Worm (Caenorhabditis elegans): ENCODE results near the gene Y9C2UA.1.
A peak's percentile ranks its signal among the peaks of the same experiment; 100 is the strongest.

The Y9C2UA.1 gene

DNA sequence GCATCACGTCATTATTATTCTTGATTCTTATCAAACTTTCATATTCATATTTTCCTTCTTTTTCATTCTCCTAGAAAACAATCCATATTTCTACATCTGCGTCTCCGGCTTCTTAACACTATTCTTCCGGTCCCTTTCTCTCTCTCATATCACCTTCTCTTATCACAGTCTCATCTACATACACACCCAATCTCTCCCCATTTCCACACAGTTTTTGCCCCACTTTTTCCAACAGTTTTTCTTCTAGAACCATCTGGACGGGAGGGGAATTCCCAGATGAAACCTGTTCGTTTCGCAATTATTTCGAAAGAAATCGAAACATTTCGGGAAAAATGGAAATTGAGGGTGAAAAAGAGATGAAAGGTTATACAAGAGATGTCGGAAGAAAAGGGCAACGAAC is 11.3 kb upstream of the Y9C2UA.1 start (continued):
- TF ChIP-seq mxl-2 (GFP tag; conservative IDR thresholded peaks at IDR 0.05), result no peak
- no peak for TF ChIP-seq ceh-32 (tag; optimal IDR thresholded peaks at IDR 0.05; ENCODE audit: poor library complexity)
- TF ChIP-seq ZK546.5 (tag; optimal IDR thresholded peaks at IDR 0.05), result no peak
- TF ChIP-seq F44E2.7 (GFP tag; IDR thresholded peaks at IDR 0.05), result no peak
- TF ChIP-seq Y75B8A.6 (GFP tag; IDR thresholded peaks at IDR 0.05), result 0 out of 2 replicates have a peak, but pooled peaks have one; percentile 13
- no peak for TF ChIP-seq dmd-8 (GFP tag; IDR thresholded peaks at IDR 0.05)
- no peak for TF ChIP-seq madf-9 (GFP tag; conservative IDR thresholded peaks at IDR 0.05)
- no peak for TF ChIP-seq daf-19 (GFP tag; conservative IDR thresholded peaks at IDR 0.05)
- no peak for TF ChIP-seq aly-2 (tag; optimal IDR thresholded peaks at IDR 0.05)
- TF ChIP-seq fkh-10 (GFP tag; optimal IDR thresholded peaks at IDR 0.05), result no peak
- TF ChIP-seq egl-43 (GFP tag; IDR thresholded peaks at IDR 0.05), result no peak
- peak; percentile 27 for TF ChIP-seq rbr-2 (tag; optimal IDR thresholded peaks at IDR 0.05)
- TF ChIP-seq aha-1 (tag), result no peak
- TF ChIP-seq sdz-12 (GFP tag; optimal IDR thresholded peaks at IDR 0.05), result no peak
- no peak for TF ChIP-seq spr-3 (GFP tag; optimal IDR thresholded peaks at IDR 0.05)
- peak; percentile 26; the same call in 1 of the 2 replicates for TF ChIP-seq lin-38 (GFP tag; IDR thresholded peaks at IDR 0.05)
- peak; percentile 40 for TF ChIP-seq mep-1 (tag; optimal IDR thresholded peaks at IDR 0.05)
- no peak for TF ChIP-seq tag-97 (GFP tag; IDR thresholded peaks at IDR 0.05)
- no peak for TF ChIP-seq ces-1 (GFP tag; optimal IDR thresholded peaks at IDR 0.05)
- no peak for TF ChIP-seq ztf-11 (tag; optimal IDR thresholded peaks at IDR 0.05)
- TF ChIP-seq zip-11 (GFP tag; IDR thresholded peaks at IDR 0.05), result no peak
- TF ChIP-seq nhr-11 (tag; optimal IDR thresholded peaks at IDR 0.05), result peak; percentile 33
- TF ChIP-seq dpl-1 (GFP tag; optimal IDR thresholded peaks at IDR 0.05), result peak; percentile 42
- TF ChIP-seq F26F4.8 (GFP tag; conservative IDR thresholded peaks at IDR 0.05), result no peak
- TF ChIP-seq zfp-2 (tag; optimal IDR thresholded peaks at IDR 0.05), result no peak
- TF ChIP-seq spr-1 (tag; optimal IDR thresholded peaks at IDR 0.05), result peak; percentile 32
- no peak for TF ChIP-seq arid-1 (GFP tag; conservative IDR thresholded peaks at IDR 0.05)
- TF ChIP-seq pqm-1 (tag; optimal IDR thresholded peaks at IDR 0.05), result peak; percentile 82
- no peak for TF ChIP-seq daf-12 (tag; optimal IDR thresholded peaks at IDR 0.05)
- TF ChIP-seq egl-27 (tag; optimal IDR thresholded peaks at IDR 0.05), result no peak
- TF ChIP-seq zip-2 (tag; optimal IDR thresholded peaks at IDR 0.05), result peak; percentile 38
- TF ChIP-seq mes-2 (tag; optimal IDR thresholded peaks at IDR 0.05; ENCODE audit: poor library complexity, severe bottlenecking), result peak; percentile 19
- TF ChIP-seq madf-5 (GFP tag; IDR thresholded peaks at IDR 0.05), result 0 out of 4 replicates have a peak, but pooled peaks of 1 of the 2 experiments have one; percentile 26
- peak; percentile 68; the same call in 1 of the 2 replicates for TF ChIP-seq tra-1 (GFP tag; IDR thresholded peaks at IDR 0.05)
- TF ChIP-seq lim-7 (GFP tag; IDR thresholded peaks at IDR 0.05), result no peak
- no peak for TF ChIP-seq Y105C5A.15 (GFP tag; IDR thresholded peaks at IDR 0.05)
- no peak for TF ChIP-seq skn-1 (tag; optimal IDR thresholded peaks at IDR 0.05)
- TF ChIP-seq lsy-2 (tag; optimal IDR thresholded peaks at IDR 0.05), result peak; percentile 44 to 68
- TF ChIP-seq dmd-9 (GFP tag; IDR thresholded peaks at IDR 0.05), result no peak
- peak; percentile 34; the same call in 1 of the 2 replicates for TF ChIP-seq T26A8.4 (GFP tag; IDR thresholded peaks at IDR 0.05)
- peak; percentile 83 for TF ChIP-seq mdt-29 (GFP tag; IDR thresholded peaks at IDR 0.05)
- TF ChIP-seq hif-1 (tag; optimal IDR thresholded peaks at IDR 0.05), result peak in 1 of 2 experiments; percentile 11
- TF ChIP-seq hlh-30 (tag; optimal IDR thresholded peaks at IDR 0.05; ENCODE audit: insufficient read depth), result peak; percentile 47
- TF ChIP-seq gei-8 (GFP tag; optimal IDR thresholded peaks at IDR 0.05), result no peak
- peak; percentile 42 for TF ChIP-seq nhr-10 (tag; optimal IDR thresholded peaks at IDR 0.05)
- peak; percentile 70 for TF ChIP-seq ama-1 (optimal IDR thresholded peaks at IDR 0.05)
- no peak for TF ChIP-seq D1046.2 (GFP tag; IDR thresholded peaks at IDR 0.05)
- no peak for TF ChIP-seq lin-15B (tag; optimal IDR thresholded peaks at IDR 0.05)
- no peak for TF ChIP-seq pha-4 (GFP tag; IDR thresholded peaks at IDR 0.05)
- TF ChIP-seq pha-4 (tag; optimal IDR thresholded peaks at IDR 0.05), result no peak
- no peak for TF ChIP-seq lin-13 (GFP tag; optimal IDR thresholded peaks at IDR 0.05)
- TF ChIP-seq ztf-7 (tag; optimal IDR thresholded peaks at IDR 0.05), result no peak
- TF ChIP-seq zfp-3 (GFP tag; conservative IDR thresholded peaks at IDR 0.05), result peak; percentile 67
